Fruit fly (Drosophila melanogaster) whole organism, embryonic: ENCODE results near the gene CG9590.

Experiments
- Atf6 ChIP-seq: fragments of 200-800 bp; sonication (Bioruptor generic); IDR thresholded peaks from 2 replicates; pipeline ENCODE4 v1.3.6; 2022; ENCODE audit warnings: missing biosample characterization, missing genetic modification characterization
- CG1024 ChIP-seq: fragments of 200-800 bp; sonication (Bioruptor generic); IDR thresholded peaks from 2 replicates; pipeline ENCODE4 v1.3.6; 2022; ENCODE audit warnings: missing biosample characterization, missing genetic modification characterization
- CG12071 ChIP-seq: fragments of 200-800 bp; sonication (Bioruptor generic); optimal IDR thresholded peaks from 3 replicates; lab custom pipeline; 2018; ENCODE audit warnings: missing biosample characterization, mild to moderate bottlenecking, missing genetic modification characterization
- CG15073 ChIP-seq: fragments of 200-800 bp; sonication (Bioruptor generic); optimal IDR thresholded peaks from 2 replicates; lab custom pipeline; 2016; ENCODE audit warnings: missing biosample characterization, missing genetic modification characterization
- CG1603 ChIP-seq: fragments of 200-800 bp; sonication (Bioruptor generic); optimal IDR thresholded peaks from 2 replicates; lab custom pipeline; 2019; ENCODE audit warnings: missing biosample characterization, mild to moderate bottlenecking, missing genetic modification characterization, moderate library complexity
- CG17361 ChIP-seq: fragments of 200-800 bp; sonication (Bioruptor generic); IDR thresholded peaks from 3 replicates; pipeline ENCODE4 v1.3.6; 2022; ENCODE audit warnings: missing biosample characterization, missing genetic modification characterization
- CG2678 ChIP-seq: fragments of 200-800 bp; sonication (Bioruptor generic); optimal IDR thresholded peaks from 3 replicates; lab custom pipeline; 2019; ENCODE audit warnings: missing biosample characterization, mild to moderate bottlenecking, missing genetic modification characterization, moderate library complexity
- CG7928 ChIP-seq: fragments of 200-800 bp; sonication (Bioruptor generic); optimal IDR thresholded peaks from 2 replicates; lab custom pipeline; 2017; ENCODE audit warnings: missing biosample characterization, mild to moderate bottlenecking, missing genetic modification characterization
- Optix ChIP-seq: fragments of 200-800 bp; sonication (Bioruptor generic); IDR thresholded peaks from 3 replicates; pipeline ENCODE4 v1.3.6; 2022; ENCODE audit warnings: missing biosample characterization, missing genetic modification characterization
- TFAM ChIP-seq: fragments of 200-800 bp; sonication (Bioruptor generic); optimal IDR thresholded peaks from 2 replicates; lab custom pipeline; 2017; ENCODE audit warnings: missing biosample characterization, missing genetic modification characterization, inconsistent platforms
- Vsx1 ChIP-seq: fragments of 200-800 bp; sonication (Bioruptor generic); optimal IDR thresholded peaks from 2 replicates; lab custom pipeline; 2017; ENCODE audit warnings: missing biosample characterization, mild to moderate bottlenecking, missing genetic modification characterization, missing genetic modification reagents
- pan ChIP-seq, 4 experiments: fragments of >200 bp in 3 of 4; fragments of 200-800 bp in 1 of 4; sonication (Bioruptor generic) in 1 of 4; optimal IDR thresholded peaks in 3 of 4; IDR thresholded peaks in 1 of 4; 2 replicates each; pipeline versions ENCODE4 v1.3.6 to Lab custom; 2017 to 2022; ENCODE audit warnings: missing biosample characterization in 2 of 4, missing genetic modification characterization in 2 of 4, mixed read lengths in 1 of 4
- sqz ChIP-seq: fragments of 200-800 bp; sonication (Bioruptor generic); optimal IDR thresholded peaks from 3 replicates; lab custom pipeline; 2018; ENCODE audit warnings: missing biosample characterization, mild to moderate bottlenecking, missing genetic modification characterization

dm6 chr3R:15814150-15814549 is 27.6 kb downstream of the CG9590 start:
- TF ChIP-seq TFAM (GFP tag; lab: Kevin White, UChicago) (no peak), Atf6 (no peak), CG15073 (GFP tag; lab: Kevin White, UChicago) (no peak), pan (optimal IDR thresholded peaks at IDR 0.05; lab: Kevin White, UChicago) (no peak), pan (GFP tag; optimal IDR thresholded peaks at IDR 0.05 in 1 of 2, IDR thresholded peaks at IDR 0.05 in 1 of 2) (no peak), CG7928 (GFP tag; lab: Kevin White, UChicago) (no peak), Optix (GFP tag; lab: Robert Waterston, UW) (no peak), Vsx1 (GFP tag; lab: Kevin White, UChicago) (no peak), CG2678 (tag; lab: Kevin White, UChicago) (no peak), CG1024 (GFP tag; lab: Robert Waterston, UW) (no peak), CG17361 (GFP tag; lab: Robert Waterston, UW) (no peak), CG12071 (GFP tag; lab: Kevin White, UChicago) (no peak), CG1603 (no peak), sqz (GFP tag; lab: Kevin White, UChicago) (no peak)
